Worm (Caenorhabditis elegans) whole organism, young adult: ENCODE data around the gene srd-43.
A peak's percentile ranks its signal among the peaks of the same experiment; 100 is the strongest.

Source experiments
- B0035.1 ChIP-seq: sonication (generic microtip); optimal IDR thresholded peaks from 2 replicates; lab custom pipeline; 2016; ENCODE audit warnings: missing genetic modification characterization, mild to moderate bottlenecking, missing compliant biosample characterization, missing genotype, missing genetic modification reagents
- C17E4.6 ChIP-seq: fragments of 200-800 bp; sonication (Bioruptor generic); IDR thresholded peaks from 2 replicates; pipeline ENCODE4 v1.3.6; 2022; ENCODE audit warnings: missing genetic modification reagents, missing genetic modification characterization, missing compliant biosample characterization
- D2030.7 ChIP-seq: fragments of 200-800 bp; sonication (Bioruptor generic); IDR thresholded peaks from 2 replicates; pipeline ENCODE4 v1.3.6; 2022; ENCODE audit warnings: missing genetic modification reagents, missing genetic modification characterization, missing compliant biosample characterization
- F10E7.11 ChIP-seq: sonication (generic microtip); optimal IDR thresholded peaks from 2 replicates; lab custom pipeline; 2017; ENCODE audit warnings: mild to moderate bottlenecking, missing genetic modification characterization, moderate library complexity, missing compliant biosample characterization
- F23B12.7 ChIP-seq: sonication (generic microtip); optimal IDR thresholded peaks from 2 replicates; lab custom pipeline; 2017; ENCODE audit warnings: missing genetic modification characterization, mild to moderate bottlenecking, missing compliant biosample characterization, antibody characterized with exemption, moderate library complexity; ENCODE audit not compliant: insufficient read depth
- F33H1.4 ChIP-seq: fragments of 200-800 bp; sonication (Bioruptor generic); IDR thresholded peaks from 2 replicates; pipeline ENCODE4 v1.3.6; 2022; ENCODE audit warnings: missing genetic modification reagents, missing genetic modification characterization, missing compliant biosample characterization
- F37B4.10 ChIP-seq: fragments of 200-800 bp; sonication (Bioruptor generic); IDR thresholded peaks from 2 replicates; pipeline ENCODE4 v1.3.6; 2022; ENCODE audit warnings: missing genetic modification characterization, missing compliant biosample characterization
- F55B11.4 ChIP-seq: sonication (generic microtip); optimal IDR thresholded peaks from 2 replicates; lab custom pipeline; 2016; ENCODE audit warnings: missing compliant biosample characterization, missing genetic modification characterization, borderline replicate concordance; ENCODE audit not compliant: insufficient read depth
- T07F8.4 ChIP-seq: sonication (generic microtip); optimal IDR thresholded peaks from 2 replicates; lab custom pipeline; 2016; ENCODE audit warnings: mild to moderate bottlenecking, missing genetic modification characterization, moderate library complexity, missing compliant biosample characterization
- Y53G8AR.9 ChIP-seq: fragments of 200-800 bp; sonication (Bioruptor generic); conservative IDR thresholded peaks from 2 replicates; pipeline ENCODE4 v1.3.6; 2022; ENCODE audit warnings: missing genetic modification reagents, missing genetic modification characterization, missing compliant biosample characterization
- Y67H2A.10 ChIP-seq: fragments of 200-800 bp; sonication (Bioruptor generic); conservative IDR thresholded peaks from 2 replicates; pipeline ENCODE4 v1.3.6; 2022; ENCODE audit warnings: missing genetic modification reagents, missing genetic modification characterization, missing compliant biosample characterization
- Y79H2A.3 ChIP-seq: fragments of 200-800 bp; sonication (Bioruptor generic); conservative IDR thresholded peaks from 2 replicates; pipeline ENCODE4 v1.3.6; 2022; ENCODE audit warnings: missing genetic modification reagents, missing genetic modification characterization, missing compliant biosample characterization
- Y95B8A.8 ChIP-seq: fragments of 200-800 bp; sonication (Bioruptor generic); IDR thresholded peaks from 2 replicates; pipeline ENCODE4 v1.3.6; 2022; ENCODE audit warnings: missing genetic modification reagents, missing genetic modification characterization, missing compliant biosample characterization
- akir-1 ChIP-seq: fragments of 200-800 bp; sonication (Bioruptor generic); optimal IDR thresholded peaks from 2 replicates; lab custom pipeline; 2018; ENCODE audit warnings: mild to moderate bottlenecking, missing genetic modification characterization, moderate library complexity, missing compliant biosample characterization
- aptf-2 ChIP-seq: fragments of 200-800 bp; sonication (Bioruptor generic); conservative IDR thresholded peaks from 2 replicates; pipeline ENCODE4 v1.3.6; 2022; ENCODE audit warnings: missing genetic modification reagents, missing genetic modification characterization, missing compliant biosample characterization
- aptf-3 ChIP-seq: fragments of 200-800 bp; sonication (Bioruptor generic); IDR thresholded peaks from 2 replicates; pipeline ENCODE4 v1.3.6; 2022; ENCODE audit warnings: missing genetic modification characterization, missing compliant biosample characterization
- athp-1 ChIP-seq: sonication (generic microtip); optimal IDR thresholded peaks from 2 replicates; lab custom pipeline; 2017; ENCODE audit warnings: mild to moderate bottlenecking, missing genetic modification characterization, missing compliant biosample characterization
- attf-5 ChIP-seq: fragments of 200-800 bp; sonication (Bioruptor generic); optimal IDR thresholded peaks from 2 replicates; lab custom pipeline; 2018; ENCODE audit warnings: mild to moderate bottlenecking, missing genetic modification characterization, missing compliant biosample characterization
- bed-2 ChIP-seq: fragments of 200-800 bp; sonication (Bioruptor generic); IDR thresholded peaks from 2 replicates; pipeline ENCODE4 v1.3.6; 2022; ENCODE audit warnings: missing genetic modification reagents, missing genetic modification characterization, missing compliant biosample characterization
- ceh-100 ChIP-seq: fragments of 200-800 bp; sonication (Bioruptor generic); IDR thresholded peaks from 2 replicates; pipeline ENCODE4 v1.3.6; 2022; ENCODE audit warnings: missing genetic modification reagents, missing genetic modification characterization, missing compliant biosample characterization
- ceh-58 ChIP-seq: fragments of 200-800 bp; sonication (Bioruptor generic); IDR thresholded peaks from 2 replicates; pipeline ENCODE4 v1.3.6; 2022; ENCODE audit warnings: missing genetic modification characterization, missing compliant biosample characterization
- ceh-79 ChIP-seq: sonication (generic microtip); optimal IDR thresholded peaks from 2 replicates; lab custom pipeline; 2017; ENCODE audit warnings: mild to moderate bottlenecking, missing genetic modification characterization, missing compliant biosample characterization
- ceh-91 ChIP-seq: fragments of 200-800 bp; sonication (Bioruptor generic); IDR thresholded peaks from 2 replicates; pipeline ENCODE4 v1.3.6; 2022; ENCODE audit warnings: missing genetic modification reagents, missing genetic modification characterization, missing compliant biosample characterization
- die-1 ChIP-seq: sonication (generic microtip); optimal IDR thresholded peaks from 2 replicates; lab custom pipeline; 2016; ENCODE audit warnings: missing genotype, mild to moderate bottlenecking, missing genetic modification characterization, missing compliant biosample characterization
- dox-1 ChIP-seq: fragments of 200-800 bp; sonication (Bioruptor generic); IDR thresholded peaks from 2 replicates; pipeline ENCODE4 v1.3.6; 2022; ENCODE audit warnings: missing genetic modification reagents, missing genetic modification characterization, missing compliant biosample characterization
- dpff-1 ChIP-seq: sonication (generic microtip); optimal IDR thresholded peaks from 2 replicates; lab custom pipeline; 2017; ENCODE audit warnings: mild to moderate bottlenecking, missing genetic modification characterization, missing compliant biosample characterization
- ekl-4 ChIP-seq: fragments of 200-800 bp; sonication (Bioruptor generic); IDR thresholded peaks from 2 replicates; pipeline ENCODE4 v1.3.6; 2022; ENCODE audit warnings: missing genetic modification reagents, missing genetic modification characterization, missing compliant biosample characterization
- ets-4 ChIP-seq: fragments of 200-800 bp; sonication (Bioruptor generic); optimal IDR thresholded peaks from 2 replicates; lab custom pipeline; 2018; ENCODE audit warnings: mild to moderate bottlenecking, missing genetic modification characterization, missing compliant biosample characterization
- fkh-3 ChIP-seq: sonication (generic microtip); optimal IDR thresholded peaks from 2 replicates; lab custom pipeline; 2016; ENCODE audit warnings: mild to moderate bottlenecking, missing genetic modification characterization, missing compliant biosample characterization
- gei-17 ChIP-seq: fragments of 200-800 bp; sonication (Bioruptor generic); optimal IDR thresholded peaks from 2 replicates; lab custom pipeline; 2018; ENCODE audit warnings: mild to moderate bottlenecking, missing genetic modification characterization, missing compliant biosample characterization
- him-1 ChIP-seq: sonication (generic microtip); optimal IDR thresholded peaks from 2 replicates; lab custom pipeline; 2016; ENCODE audit warnings: missing genotype, missing genetic modification reagents, missing genetic modification characterization, missing compliant biosample characterization
- hlh-12 ChIP-seq: sonication (generic microtip); optimal IDR thresholded peaks from 2 replicates; lab custom pipeline; 2016; ENCODE audit warnings: missing genetic modification characterization, missing compliant biosample characterization
- hsf-1 ChIP-seq: fragments of 200-800 bp; sonication (Bioruptor generic); IDR thresholded peaks from 2 replicates; pipeline ENCODE4 v1.3.6; 2022; ENCODE audit warnings: missing genetic modification reagents, missing genetic modification characterization, missing compliant biosample characterization
- let-526 ChIP-seq: fragments of 200-800 bp; sonication (Bioruptor generic); IDR thresholded peaks from 2 replicates; pipeline ENCODE4 v1.3.6; 2022; ENCODE audit warnings: missing genetic modification reagents, missing genetic modification characterization, missing compliant biosample characterization
- lin-40 ChIP-seq: sonication (generic microtip); optimal IDR thresholded peaks from 2 replicates; lab custom pipeline; 2016; ENCODE audit warnings: missing genetic modification characterization, mild to moderate bottlenecking, missing compliant biosample characterization, missing genotype, missing genetic modification reagents
- madf-8 ChIP-seq: fragments of 200-800 bp; sonication (Bioruptor generic); conservative IDR thresholded peaks from 2 replicates; pipeline ENCODE4 v1.3.6; 2022; ENCODE audit warnings: missing genetic modification reagents, missing genetic modification characterization, missing compliant biosample characterization
- mxl-1 ChIP-seq: sonication (generic microtip); optimal IDR thresholded peaks from 2 replicates; lab custom pipeline; 2016; ENCODE audit warnings: missing genetic modification characterization, missing compliant biosample characterization
- nfya-2 ChIP-seq: fragments of 200-800 bp; sonication (Bioruptor generic); IDR thresholded peaks from 2 replicates; pipeline ENCODE4 v1.3.6; 2022; ENCODE audit warnings: missing genetic modification reagents, missing genetic modification characterization, missing compliant biosample characterization
- nfyb-1 ChIP-seq: fragments of 200-800 bp; sonication (Bioruptor generic); IDR thresholded peaks from 2 replicates; pipeline ENCODE4 v1.3.6; 2022; ENCODE audit warnings: missing genetic modification reagents, missing genetic modification characterization, missing compliant biosample characterization
- nhr-80 ChIP-seq: sonication (generic microtip); optimal IDR thresholded peaks from 2 replicates; lab custom pipeline; 2016; ENCODE audit warnings: missing genetic modification characterization, missing compliant biosample characterization
- pbrm-1 ChIP-seq: fragments of 200-800 bp; sonication (Bioruptor generic); IDR thresholded peaks from 2 replicates; pipeline ENCODE4 v1.3.6; 2022; ENCODE audit warnings: missing genetic modification reagents, missing genetic modification characterization, missing compliant biosample characterization
- pha-4 ChIP-seq: fragments of 150-350 bp; sonication (generic microtip); optimal IDR thresholded peaks from 2 replicates; lab custom pipeline; 2014; ENCODE audit warnings: missing biosample characterization, missing genetic modification reagents, missing genetic modification characterization
- repo-1 ChIP-seq: sonication (generic microtip); optimal IDR thresholded peaks from 2 replicates; lab custom pipeline; 2017; ENCODE audit warnings: mild to moderate bottlenecking, missing genetic modification characterization, missing compliant biosample characterization
- sdz-38 ChIP-seq: sonication (generic microtip); optimal IDR thresholded peaks from 2 replicates; lab custom pipeline; 2016; ENCODE audit warnings: missing genotype, missing genetic modification characterization, missing compliant biosample characterization
- sptf-2 ChIP-seq: fragments of 200-800 bp; sonication (Bioruptor generic); optimal IDR thresholded peaks from 2 replicates; lab custom pipeline; 2018; ENCODE audit warnings: mild to moderate bottlenecking, missing genetic modification characterization, missing compliant biosample characterization
- tbx-9 ChIP-seq: sonication (generic microtip); optimal IDR thresholded peaks from 2 replicates; lab custom pipeline; 2016; ENCODE audit warnings: borderline replicate concordance, missing genetic modification characterization, inconsistent platforms, missing compliant biosample characterization
- unc-130 ChIP-seq: sonication (generic microtip); optimal IDR thresholded peaks from 2 replicates; lab custom pipeline; 2016; ENCODE audit warnings: missing genetic modification reagents, missing genetic modification characterization, missing compliant biosample characterization
- unc-62 ChIP-seq: fragments of 150-350 bp; optimal IDR thresholded peaks from 2 replicates; lab custom pipeline; 2014; ENCODE audit warnings: missing biosample characterization, missing genetic modification reagents, missing genetic modification characterization
- ztf-26 ChIP-seq: sonication (generic microtip); optimal IDR thresholded peaks from 2 replicates; lab custom pipeline; 2017; ENCODE audit warnings: missing genetic modification characterization, missing compliant biosample characterization
- ztf-28 ChIP-seq: fragments of 200-800 bp; sonication (Bioruptor generic); IDR thresholded peaks from 2 replicates; pipeline ENCODE4 v1.3.6; 2022; ENCODE audit warnings: missing genetic modification reagents, missing genetic modification characterization, missing compliant biosample characterization
- ztf-6 ChIP-seq: fragments of 200-800 bp; sonication (Bioruptor generic); IDR thresholded peaks from 2 replicates; pipeline ENCODE4 v1.3.6; 2022; ENCODE audit warnings: missing genetic modification reagents, missing genetic modification characterization, missing compliant biosample characterization

The srd-43 gene

DNA sequence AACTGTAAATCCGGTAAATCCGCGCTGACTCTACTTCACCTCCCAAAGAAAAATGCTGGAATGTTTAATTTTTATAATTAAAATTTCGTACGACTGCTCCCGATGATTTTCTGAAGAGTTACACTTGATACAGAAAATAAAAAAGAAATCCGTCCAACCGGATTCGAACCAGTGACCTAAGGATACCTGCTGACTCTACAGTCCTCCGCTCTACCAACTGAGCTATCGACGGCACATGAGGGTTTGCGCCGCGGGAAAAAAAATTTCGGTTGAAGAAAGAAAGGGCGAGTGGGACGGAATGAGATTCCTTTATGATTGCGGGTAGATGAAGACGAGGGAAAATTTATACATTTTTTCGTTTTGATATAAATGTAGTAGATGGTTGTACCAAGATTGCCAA is 21.0 kb downstream of the srd-43 start (continued):
- TF ChIP-seq F33H1.4 (no peak), nhr-80 (tag; lab: Kevin White, UChicago) (no peak), ceh-100 (no peak), let-526 (GFP tag; lab: Robert Waterston, UW) (no peak), sptf-2 (GFP tag; lab: Kevin White, UChicago) (no peak), aptf-3 (GFP tag; lab: Robert Waterston, UW) (no peak), ztf-28 (GFP tag; lab: Robert Waterston, UW) (no peak), ets-4 (GFP tag; lab: Kevin White, UChicago) (no peak), F37B4.10 (GFP tag; lab: Robert Waterston, UW) (no peak), akir-1 (no peak), pbrm-1 (peak; percentile 62; the same call in 1 of the 2 replicates), athp-1 (no peak), madf-8 (GFP tag; lab: Robert Waterston, UW) (no peak), hsf-1 (GFP tag; lab: Robert Waterston, UW) (no peak), fkh-3 (tag; lab: Kevin White, UChicago) (no peak), T07F8.4 (tag; lab: Kevin White, UChicago) (no peak), hlh-12 (tag; lab: Kevin White, UChicago) (no peak), B0035.1 (tag; lab: Kevin White, UChicago) (no peak), Y67H2A.10 (GFP tag; lab: Robert Waterston, UW) (no peak), D2030.7 (GFP tag; lab: Robert Waterston, UW) (peak; percentile 65), tbx-9 (tag; lab: Kevin White, UChicago) (no peak), ztf-26 (tag; lab: Kevin White, UChicago) (no peak), ceh-58 (GFP tag; lab: Robert Waterston, UW) (no peak), unc-62 (GFP tag; lab: Kevin White, UChicago) (no peak), pha-4 (tag; lab: Kevin White, UChicago) (no peak), F10E7.11 (tag; lab: Kevin White, UChicago) (no peak), him-1 (tag; lab: Kevin White, UChicago) (peak; percentile 65), gei-17 (GFP tag; lab: Kevin White, UChicago) (no peak), ekl-4 (GFP tag; lab: Robert Waterston, UW) (no peak), repo-1 (no peak), Y53G8AR.9 (GFP tag; lab: Robert Waterston, UW) (no peak), F55B11.4 (no peak), nfya-2 (GFP tag; lab: Robert Waterston, UW) (no peak), ztf-6 (no peak), dox-1 (GFP tag; lab: Robert Waterston, UW) (peak; percentile 40; the same call in 1 of the 2 replicates), F23B12.7 (tag; lab: Kevin White, UChicago) (no peak), aptf-2 (no peak), lin-40 (no peak), attf-5 (no peak), nfyb-1 (GFP tag; lab: Robert Waterston, UW) (peak; percentile 64), ceh-79 (tag; lab: Kevin White, UChicago) (no peak), sdz-38 (tag; lab: Kevin White, UChicago) (no peak), unc-130 (GFP tag; lab: Kevin White, UChicago) (no peak), bed-2 (GFP tag; lab: Robert Waterston, UW) (no peak), Y95B8A.8 (GFP tag; lab: Robert Waterston, UW) (no peak), C17E4.6 (GFP tag; lab: Robert Waterston, UW) (no peak), mxl-1 (tag; lab: Kevin White, UChicago) (no peak), ceh-91 (no peak), Y79H2A.3 (GFP tag; lab: Robert Waterston, UW) (no peak), dpff-1 (tag; lab: Kevin White, UChicago) (no peak), die-1 (peak; percentile 76)
